Fruit fly (Drosophila melanogaster): Measurements from ENCODE around the gene CG32221.

The CG32221 gene

DNA sequence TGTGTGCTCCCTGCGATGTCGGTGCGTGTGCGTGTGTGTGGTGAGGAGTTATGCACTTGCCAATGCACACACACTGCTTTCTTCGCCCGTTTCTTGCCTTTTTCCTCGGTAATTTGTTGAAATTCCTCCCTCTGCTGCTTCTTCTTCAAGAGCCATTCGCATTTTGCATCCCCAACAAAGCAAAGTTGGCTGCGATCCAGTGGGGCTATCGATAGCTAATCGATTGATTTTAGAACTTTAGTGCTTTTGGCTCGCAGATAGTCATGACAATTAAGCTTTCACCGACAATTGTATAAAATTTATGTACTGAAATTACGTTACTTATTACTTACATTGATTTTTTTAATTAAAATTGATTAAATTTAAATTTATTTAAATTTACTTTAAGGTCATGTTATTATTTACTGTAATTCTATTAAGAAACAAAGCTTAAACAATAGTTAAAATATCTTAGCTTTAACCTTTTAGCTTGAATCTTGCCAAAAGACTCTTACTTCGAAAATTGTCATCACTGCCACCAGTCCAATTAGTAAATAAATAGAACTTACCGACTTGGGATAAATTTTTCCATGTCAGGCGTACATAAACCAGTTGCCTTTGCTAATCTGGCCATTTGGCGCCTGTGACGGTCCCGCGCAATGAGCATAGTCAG lies at the start of gene CG32221, which contains the start of gene trc (continued):
- TF ChIP-seq btn (GFP tag; optimal IDR thresholded peaks at IDR 0.05) = no peak
- TF ChIP-seq CG31224 (GFP tag; IDR thresholded peaks at IDR 0.05) = peak; percentile 24; the same call in 1 of the 2 replicates
- TF ChIP-seq CkIIα-i1 (GFP tag; IDR thresholded peaks at IDR 0.05) = no peak
- TF ChIP-seq CG13287 (GFP tag; IDR thresholded peaks at IDR 0.05; ENCODE audit: partially characterized antibody) = peak; percentile 67
- TF ChIP-seq ro (GFP tag; IDR thresholded peaks at IDR 0.05) = no peak
- TF ChIP-seq CG13296 (GFP tag; optimal IDR thresholded peaks at IDR 0.05) = no peak
- TF ChIP-seq en (GFP tag; optimal IDR thresholded peaks at IDR 0.05) = no peak
- no peak for TF ChIP-seq CG18476 (GFP tag; optimal IDR thresholded peaks at IDR 0.05)
- peak; percentile 9 for TF ChIP-seq trh (GFP tag; optimal IDR thresholded peaks at IDR 0.05)
- no peak for TF ChIP-seq disco-r (GFP tag; optimal IDR thresholded peaks at IDR 0.05)
- TF ChIP-seq CG31441 (GFP tag; IDR thresholded peaks at IDR 0.05) = no peak
- TF ChIP-seq h (optimal IDR thresholded peaks at IDR 0.05) = no peak
- no peak for TF ChIP-seq z (GFP tag; IDR thresholded peaks at IDR 0.05)
- peak; percentile 44; the same call in 1 of the 2 replicates for TF ChIP-seq H2.0 (GFP tag; IDR thresholded peaks at IDR 0.05)
- TF ChIP-seq CG9876 (GFP tag; optimal IDR thresholded peaks at IDR 0.05) = peak; percentile 30
- TF ChIP-seq CG33213 (GFP tag; optimal IDR thresholded peaks at IDR 0.05) = no peak
- TF ChIP-seq BEAF-32 (GFP tag; optimal IDR thresholded peaks at IDR 0.05) = peak; percentile 85
- no peak for TF ChIP-seq CG10209 (GFP tag; optimal IDR thresholded peaks at IDR 0.05)
- TF ChIP-seq CG17385 (GFP tag; optimal IDR thresholded peaks at IDR 0.05) = peak; percentile 98
- peak; percentile 51; the same call in 1 of the 2 replicates for TF ChIP-seq CG3847 (GFP tag; IDR thresholded peaks at IDR 0.05)
- no peak for TF ChIP-seq Hmr (GFP tag; optimal IDR thresholded peaks at IDR 0.05)
- peak; percentile 94 for TF ChIP-seq Ets65A (GFP tag)
- no peak for TF ChIP-seq CG12236 (GFP tag; optimal IDR thresholded peaks at IDR 0.05)
- TF ChIP-seq CG17186 (GFP tag; optimal IDR thresholded peaks at IDR 0.05) = peak; percentile 51
- no peak for TF ChIP-seq ac (GFP tag; optimal IDR thresholded peaks at IDR 0.05)
- no peak for TF ChIP-seq HLH54F (GFP tag; optimal IDR thresholded peaks at IDR 0.05)
- TF ChIP-seq fd3F (GFP tag; optimal IDR thresholded peaks at IDR 0.05) = peak; percentile 10
- no peak for TF ChIP-seq hth (optimal IDR thresholded peaks at IDR 0.05)
- no peak for TF ChIP-seq CG7556 (GFP tag; optimal IDR thresholded peaks at IDR 0.05)
- TF ChIP-seq tll (GFP tag; optimal IDR thresholded peaks at IDR 0.05) = no peak
- TF ChIP-seq tna (GFP tag; IDR thresholded peaks at IDR 0.05; ENCODE audit: partially characterized antibody) = peak; percentile 36; the same call in 1 of the 2 replicates
- peak; percentile 80 for TF ChIP-seq CG34422 (GFP tag; IDR thresholded peaks at IDR 0.05)
- TF ChIP-seq CG16863 (GFP tag; optimal IDR thresholded peaks at IDR 0.05) = no peak
- no peak for TF ChIP-seq corto (GFP tag; optimal IDR thresholded peaks at IDR 0.05)
- no peak for TF ChIP-seq jumu (GFP tag; optimal IDR thresholded peaks at IDR 0.05)
- TF ChIP-seq pnt (GFP tag; optimal IDR thresholded peaks at IDR 0.05) = no peak
- TF ChIP-seq CG7745 (tag; optimal IDR thresholded peaks at IDR 0.05) = no peak
- no peak for TF ChIP-seq CG3838 (GFP tag; optimal IDR thresholded peaks at IDR 0.05)
- no peak for TF ChIP-seq NC2α (GFP tag; optimal IDR thresholded peaks at IDR 0.05)
- TF ChIP-seq dati (GFP tag; IDR thresholded peaks at IDR 0.05) = no peak
- TF ChIP-seq Atf6 (GFP tag; IDR thresholded peaks at IDR 0.05) = no peak
- no peak for TF ChIP-seq psq (GFP tag; optimal IDR thresholded peaks at IDR 0.05)
- no peak for TF ChIP-seq Kr (GFP tag; optimal IDR thresholded peaks at IDR 0.05)
- no peak for TF ChIP-seq ind (GFP tag; optimal IDR thresholded peaks at IDR 0.05)
- no peak for TF ChIP-seq Awh (GFP tag; IDR thresholded peaks at IDR 0.05)
- no peak for TF ChIP-seq gcm (GFP tag; optimal IDR thresholded peaks at IDR 0.05)
- TF ChIP-seq Mad (GFP tag; optimal IDR thresholded peaks at IDR 0.05) = no peak
- TF ChIP-seq CG2129 (GFP tag; IDR thresholded peaks at IDR 0.05; ENCODE audit: partially characterized antibody) = no peak; the same call in 1 of the 2 replicates
- TF ChIP-seq jigr1 (GFP tag; IDR thresholded peaks at IDR 0.05) = no peak
- TF ChIP-seq YL-1 (GFP tag; optimal IDR thresholded peaks at IDR 0.05) = peak; percentile 94
- TF ChIP-seq sug (tag; optimal IDR thresholded peaks at IDR 0.05) = peak; percentile 74
